Fruit fly (Drosophila melanogaster) whole organism, embryonic: Measurements from ENCODE around the gene CG34309.
A peak's percentile ranks its signal among the peaks of the same experiment; 100 is the strongest.

ENCODE experiments used
- Asciz ChIP-seq: fragments of 200-800 bp; sonication (Bioruptor generic); optimal IDR thresholded peaks from 2 replicates; lab custom pipeline; 2017; ENCODE audit warnings: missing biosample characterization, mild to moderate bottlenecking, missing genetic modification characterization, missing genetic modification reagents
- B-H1 ChIP-seq: fragments of 200-800 bp; sonication (Bioruptor generic); IDR thresholded peaks from 3 replicates; pipeline ENCODE4 v1.3.6; 2022; ENCODE audit warnings: missing biosample characterization, missing genetic modification characterization
- B-H2 ChIP-seq: fragments of 200-800 bp; sonication (Bioruptor generic); optimal IDR thresholded peaks from 2 replicates; lab custom pipeline; 2018; ENCODE audit warnings: missing biosample characterization, mild to moderate bottlenecking, missing genetic modification characterization
- CG10147 ChIP-seq: fragments of 200-800 bp; sonication (Bioruptor generic); optimal IDR thresholded peaks from 2 replicates; lab custom pipeline; 2019; ENCODE audit warnings: missing biosample characterization, mild to moderate bottlenecking, missing genetic modification characterization, moderate library complexity
- CG10366 ChIP-seq: fragments of 200-800 bp; sonication (Bioruptor generic); IDR thresholded peaks from 2 replicates; pipeline ENCODE4 v1.3.6; 2022; ENCODE audit warnings: missing biosample characterization, missing genetic modification characterization
- CG11695 ChIP-seq: fragments of 200-800 bp; sonication (Bioruptor generic); IDR thresholded peaks from 3 replicates; pipeline ENCODE4 v1.3.6; 2022; ENCODE audit warnings: missing biosample characterization, missing genetic modification characterization
- CG12659 ChIP-seq: fragments of 200-800 bp; sonication (Bioruptor generic); optimal IDR thresholded peaks from 3 replicates; lab custom pipeline; 2017; ENCODE audit warnings: mild to moderate bottlenecking, missing biosample characterization, missing genetic modification reagents, missing genetic modification characterization
- CG13296 ChIP-seq: fragments of 200-800 bp; sonication (Bioruptor generic); optimal IDR thresholded peaks from 3 replicates; lab custom pipeline; 2018; ENCODE audit warnings: missing biosample characterization, mild to moderate bottlenecking, missing genetic modification characterization
- CG15073 ChIP-seq: fragments of 200-800 bp; sonication (Bioruptor generic); optimal IDR thresholded peaks from 2 replicates; lab custom pipeline; 2016; ENCODE audit warnings: missing biosample characterization, missing genetic modification characterization
- CG16813 ChIP-seq: fragments of 200-800 bp; sonication (Bioruptor generic); IDR thresholded peaks from 3 replicates; pipeline ENCODE4 v1.3.6; 2022; ENCODE audit warnings: missing biosample characterization, missing genetic modification characterization; ENCODE audit not compliant: partially characterized antibody
- CG17361 ChIP-seq: fragments of 200-800 bp; sonication (Bioruptor generic); IDR thresholded peaks from 3 replicates; pipeline ENCODE4 v1.3.6; 2022; ENCODE audit warnings: missing biosample characterization, missing genetic modification characterization
- CG2116 ChIP-seq: fragments of 200-800 bp; sonication (Bioruptor generic); optimal IDR thresholded peaks from 3 replicates; lab custom pipeline; 2018; ENCODE audit warnings: missing biosample characterization, mild to moderate bottlenecking, missing genetic modification characterization
- CG30403 ChIP-seq: fragments of 200-800 bp; sonication (Bioruptor generic); optimal IDR thresholded peaks from 3 replicates; lab custom pipeline; 2016; ENCODE audit warnings: missing biosample characterization, missing genetic modification characterization
- CG31388 ChIP-seq: fragments of 200-800 bp; sonication (Bioruptor generic); optimal IDR thresholded peaks from 2 replicates; lab custom pipeline; 2016; ENCODE audit warnings: missing biosample characterization, missing genetic modification characterization
- CG3726 ChIP-seq: fragments of 200-800 bp; sonication (Bioruptor generic); IDR thresholded peaks from 3 replicates; pipeline ENCODE4, ENCODE4 v1.3.6; 2022; ENCODE audit warnings: missing biosample characterization, missing genetic modification characterization
- CG4404 ChIP-seq: fragments of 200-800 bp; sonication (Bioruptor generic); IDR thresholded peaks from 2 replicates; pipeline ENCODE4 v1.3.6; 2022; ENCODE audit warnings: missing biosample characterization, missing genetic modification characterization
- CG6765 ChIP-seq: fragments of 200-800 bp; sonication (Bioruptor generic); optimal IDR thresholded peaks from 3 replicates; lab custom pipeline; 2017; ENCODE audit warnings: missing biosample characterization, mild to moderate bottlenecking, missing genetic modification characterization
- CG7786 ChIP-seq: fragments of 200-800 bp; sonication (Bioruptor generic); optimal IDR thresholded peaks from 2 replicates; lab custom pipeline; 2016; ENCODE audit warnings: missing biosample characterization, missing genetic modification characterization
- CG9609 ChIP-seq: fragments of 200-800 bp; sonication (Bioruptor generic); optimal IDR thresholded peaks from 3 replicates; lab custom pipeline; 2016; ENCODE audit warnings: missing biosample characterization, missing genetic modification characterization
- CkIIα-i1 ChIP-seq: fragments of 200-800 bp; sonication (Bioruptor generic); IDR thresholded peaks from 2 replicates; pipeline ENCODE4 v1.3.6; 2022; ENCODE audit warnings: missing biosample characterization, missing genetic modification characterization
- Dip2 ChIP-seq: fragments of 200-800 bp; sonication (Bioruptor generic); IDR thresholded peaks from 2 replicates; pipeline ENCODE4 v1.3.6; 2022; ENCODE audit warnings: missing biosample characterization, missing genetic modification characterization
- Doc3 ChIP-seq: fragments of 200-800 bp; sonication (Bioruptor generic); IDR thresholded peaks from 3 replicates; pipeline ENCODE4 v1.3.6; 2022; ENCODE audit warnings: missing biosample characterization, missing genetic modification characterization; ENCODE audit not compliant: partially characterized antibody
- HLHmδ ChIP-seq: fragments of 200-800 bp; sonication (Bioruptor generic); optimal IDR thresholded peaks from 2 replicates; lab custom pipeline; 2018; ENCODE audit warnings: missing biosample characterization, mild to moderate bottlenecking, missing genetic modification characterization, moderate library complexity
- Hand ChIP-seq: fragments of 200-800 bp; sonication (Bioruptor generic); optimal IDR thresholded peaks from 2 replicates; lab custom pipeline; 2017; ENCODE audit warnings: mild to moderate bottlenecking, missing biosample characterization, missing genetic modification reagents, missing genetic modification characterization
- HmgZ ChIP-seq: fragments of 200-800 bp; sonication (Bioruptor generic); optimal IDR thresholded peaks from 2 replicates; lab custom pipeline; 2018; ENCODE audit warnings: missing biosample characterization, mild to moderate bottlenecking, missing genetic modification characterization
- Mrtf ChIP-seq: fragments of 200-800 bp; sonication (Bioruptor generic); IDR thresholded peaks from 3 replicates; pipeline ENCODE4 v1.3.6; 2022; ENCODE audit warnings: missing biosample characterization, missing genetic modification characterization
- NC2α ChIP-seq: fragments of 200-800 bp; sonication (Bioruptor generic); optimal IDR thresholded peaks from 2 replicates; lab custom pipeline; 2016; ENCODE audit warnings: missing biosample characterization, missing genetic modification characterization
- Pdp1 ChIP-seq, 2 experiments: fragments of 200-800 bp; sonication (Bioruptor generic); optimal IDR thresholded peaks; 3 replicates each; lab custom pipeline; 2016; ENCODE audit warnings: missing biosample characterization in 2 of 2, missing genetic modification characterization in 2 of 2, mild to moderate bottlenecking in 1 of 2, moderate library complexity in 1 of 2
- Rfx ChIP-seq: fragments of 200-800 bp; sonication (Bioruptor generic); IDR thresholded peaks from 2 replicates; pipeline ENCODE4 v1.3.6; 2022; ENCODE audit warnings: missing biosample characterization, missing genetic modification characterization
- Sry-δ ChIP-seq: fragments of 200-800 bp; sonication (Bioruptor generic); optimal IDR thresholded peaks from 2 replicates; lab custom pipeline; 2016; ENCODE audit warnings: missing biosample characterization, missing genetic modification characterization
- Usf ChIP-seq: fragments of 200-800 bp; sonication (Bioruptor generic); optimal IDR thresholded peaks from 2 replicates; lab custom pipeline; 2017; ENCODE audit warnings: missing genotype, missing biosample characterization, missing genetic modification characterization
- bab2 ChIP-seq: fragments of 200-800 bp; sonication (Bioruptor generic); optimal IDR thresholded peaks from 2 replicates; lab custom pipeline; 2016; ENCODE audit warnings: missing biosample characterization, missing genetic modification characterization
- corto ChIP-seq: fragments of 200-800 bp; sonication (Bioruptor generic); optimal IDR thresholded peaks from 2 replicates; lab custom pipeline; 2016; ENCODE audit warnings: missing biosample characterization, mild to moderate bottlenecking, missing genetic modification characterization, moderate library complexity
- dimm ChIP-seq: fragments of 200-800 bp; sonication (Bioruptor generic); IDR thresholded peaks from 2 replicates; pipeline ENCODE4 v1.3.6; 2022; ENCODE audit warnings: missing biosample characterization, missing genetic modification characterization
- dysf ChIP-seq: fragments of 200-800 bp; sonication (Bioruptor generic); IDR thresholded peaks from 3 replicates; pipeline ENCODE4 v1.3.6; 2022; ENCODE audit warnings: missing biosample characterization, missing genetic modification characterization
- ems ChIP-seq: fragments of 200-800 bp; sonication (Bioruptor generic); optimal IDR thresholded peaks from 3 replicates; lab custom pipeline; 2016; ENCODE audit warnings: missing biosample characterization, missing genetic modification characterization
- ewg ChIP-seq: fragments of 200-800 bp; sonication (Bioruptor generic); optimal IDR thresholded peaks from 3 replicates; lab custom pipeline; 2017; ENCODE audit warnings: mild to moderate bottlenecking, missing biosample characterization, missing genetic modification reagents, missing genetic modification characterization
- fd64A ChIP-seq: fragments of 200-800 bp; sonication (Bioruptor generic); optimal IDR thresholded peaks from 3 replicates; lab custom pipeline; 2018; ENCODE audit warnings: missing biosample characterization, mild to moderate bottlenecking, missing genetic modification characterization
- fu2 ChIP-seq: fragments of 200-800 bp; sonication (Bioruptor generic); optimal IDR thresholded peaks from 2 replicates; lab custom pipeline; 2016; ENCODE audit warnings: missing biosample characterization, missing genetic modification characterization
- hb ChIP-seq: fragments of 200-800 bp; sonication (Bioruptor generic); IDR thresholded peaks from 3 replicates; pipeline ENCODE4 v1.3.6; 2022; ENCODE audit warnings: missing biosample characterization, missing genetic modification characterization; ENCODE audit not compliant: partially characterized antibody
- her ChIP-seq: fragments of 200-800 bp; sonication (Bioruptor generic); optimal IDR thresholded peaks from 2 replicates; lab custom pipeline; 2016; ENCODE audit warnings: missing biosample characterization, missing genetic modification characterization
- lbe ChIP-seq: fragments of 200-800 bp; sonication (Bioruptor generic); optimal IDR thresholded peaks from 2 replicates; lab custom pipeline; 2016; ENCODE audit warnings: missing biosample characterization, mild to moderate bottlenecking, missing genetic modification characterization
- lov ChIP-seq, 2 experiments: fragments of 200-800 bp in 1 of 2; fragments of >200 bp in 1 of 2; sonication (Bioruptor generic) in 1 of 2; IDR thresholded peaks in 1 of 2; optimal IDR thresholded peaks in 1 of 2; 2 replicates in 1 of 2; 3 replicates in 1 of 2; pipeline versions ENCODE4 v1.3.6 to Lab custom; 2017 to 2022; ENCODE audit warnings: missing biosample characterization in 1 of 2, missing genetic modification characterization in 1 of 2
- odd ChIP-seq: fragments of 200-800 bp; sonication (Bioruptor generic); optimal IDR thresholded peaks from 2 replicates; lab custom pipeline; 2017; ENCODE audit warnings: missing biosample characterization, mild to moderate bottlenecking, missing genetic modification characterization
- row ChIP-seq: fragments of 200-800 bp; sonication (Bioruptor generic); IDR thresholded peaks from 3 replicates; pipeline ENCODE4 v1.3.6; 2022; ENCODE audit warnings: missing biosample characterization, missing genetic modification characterization
- schlank ChIP-seq: fragments of 200-800 bp; sonication (Bioruptor generic); optimal IDR thresholded peaks from 2 replicates; lab custom pipeline; 2018; ENCODE audit warnings: missing biosample characterization, mild to moderate bottlenecking, missing genetic modification characterization
- sim ChIP-seq: fragments of 200-800 bp; sonication (Bioruptor generic); IDR thresholded peaks from 2 replicates; pipeline ENCODE4 v1.3.6; 2022; ENCODE audit warnings: missing biosample characterization, missing genetic modification characterization
- ssp ChIP-seq: fragments of 200-800 bp; sonication (Bioruptor generic); IDR thresholded peaks from 2 replicates; pipeline ENCODE4 v1.3.6; 2022; ENCODE audit warnings: missing biosample characterization, missing genetic modification characterization
- trh ChIP-seq: fragments of 200-800 bp; sonication (Bioruptor generic); optimal IDR thresholded peaks from 2 replicates; lab custom pipeline; 2016; ENCODE audit warnings: missing biosample characterization, missing genetic modification characterization
- tx ChIP-seq: fragments of 200-800 bp; sonication (Bioruptor generic); optimal IDR thresholded peaks from 2 replicates; lab custom pipeline; 2016; ENCODE audit warnings: missing biosample characterization, missing genetic modification characterization
- vnd ChIP-seq: fragments of 200-800 bp; sonication (Bioruptor generic); IDR thresholded peaks from 3 replicates; pipeline ENCODE4 v1.3.6; 2022; ENCODE audit warnings: missing biosample characterization, missing genetic modification characterization; ENCODE audit not compliant: partially characterized antibody
- yki ChIP-seq: fragments of >200 bp; optimal IDR thresholded peaks from 3 replicates; lab custom pipeline; 2018

The CG34309 gene

dm6 chr3R:13403032-13403459 lies 30.6 kb downstream of the CG34309 start, which contains the start of gene Dpm3 (continued):
- TF ChIP-seq Doc3 (GFP tag; lab: Robert Waterston, UW) (peak; percentile 95), CG3726 (no peak), odd (GFP tag; lab: Kevin White, UChicago) (no peak), vnd (GFP tag; lab: Robert Waterston, UW) (peak; percentile 89), CG15073 (no peak), Pdp1 (GFP tag; optimal IDR thresholded peaks at IDR 0.05; lab: Kevin White, UChicago) (peak in 1 of 2 experiments; percentile 57), schlank (tag; lab: Kevin White, UChicago) (no peak), CG10366 (GFP tag; lab: Robert Waterston, UW) (no peak), Dip2 (GFP tag; lab: Robert Waterston, UW) (no peak), HLHmδ (GFP tag; lab: Kevin White, UChicago) (no peak), CG4404 (GFP tag; lab: Robert Waterston, UW) (no peak), NC2α (GFP tag; lab: Kevin White, UChicago) (no peak), dysf (GFP tag; lab: Robert Waterston, UW) (no peak), trh (GFP tag; lab: Kevin White, UChicago) (no peak), tx (GFP tag; lab: Kevin White, UChicago) (peak; percentile 15), CG2116 (GFP tag; lab: Kevin White, UChicago) (peak; percentile 68), CG31388 (GFP tag; lab: Kevin White, UChicago) (no peak), CG10147 (GFP tag; lab: Kevin White, UChicago) (peak; percentile 57), Rfx (GFP tag; lab: Robert Waterston, UW) (peak; percentile 49), her (peak; percentile 27), CG11695 (GFP tag; lab: Robert Waterston, UW) (no peak), B-H2 (GFP tag; lab: Kevin White, UChicago) (peak; percentile 63), CG9609 (GFP tag; lab: Kevin White, UChicago) (peak; percentile 38), CG17361 (GFP tag; lab: Robert Waterston, UW) (0 out of 3 replicates have a peak, but pooled peaks have one; percentile 31), CG30403 (GFP tag; lab: Kevin White, UChicago) (peak; percentile 19), CG12659 (GFP tag; lab: Kevin White, UChicago) (peak; percentile 85), row (GFP tag; lab: Robert Waterston, UW) (peak; percentile 60), sim (GFP tag; lab: Robert Waterston, UW) (no peak), lbe (GFP tag; lab: Kevin White, UChicago) (no peak), fd64A (GFP tag; lab: Kevin White, UChicago) (no peak), CG16813 (GFP tag; lab: Robert Waterston, UW) (peak; percentile 89), CkIIα-i1 (GFP tag; lab: Robert Waterston, UW) (no peak), corto (GFP tag; lab: Kevin White, UChicago) (no peak), fu2 (GFP tag; lab: Kevin White, UChicago) (peak; percentile 10), Hand (no peak), B-H1 (no peak), Mrtf (GFP tag; lab: Robert Waterston, UW) (no peak), CG13296 (GFP tag; lab: Kevin White, UChicago) (no peak), lov (optimal IDR thresholded peaks at IDR 0.05; lab: Kevin White, UChicago) (no peak), lov (GFP tag; IDR thresholded peaks at IDR 0.05; lab: Robert Waterston, UW) (no peak), yki (lab: Kevin White, UChicago) (no peak), dimm (GFP tag; lab: Robert Waterston, UW) (no peak), hb (GFP tag; lab: Robert Waterston, UW) (peak; percentile 88), ewg (no peak), Sry-δ (GFP tag; lab: Kevin White, UChicago) (peak; percentile 97), Asciz (GFP tag; lab: Kevin White, UChicago) (no peak), bab2 (GFP tag; lab: Kevin White, UChicago) (no peak), Usf (GFP tag; lab: Kevin White, UChicago) (no peak), CG6765 (GFP tag; lab: Kevin White, UChicago) (no peak), HmgZ (tag; lab: Kevin White, UChicago) (peak; percentile 77), CG7786 (GFP tag; lab: Kevin White, UChicago) (peak; percentile 40), ems (GFP tag; lab: Kevin White, UChicago) (no peak), ssp (GFP tag; lab: Robert Waterston, UW) (no peak)
